Worm (Caenorhabditis elegans) whole organism, L2 larva: Measurements from ENCODE around the gene gta-1.

Experiments used
- F13H6.1 ChIP-seq: sonication (generic microtip); optimal IDR thresholded peaks from 2 replicates; lab custom pipeline; 2016; ENCODE audit warnings: missing genetic modification characterization, missing compliant biosample characterization
- R02D3.7 ChIP-seq: fragments of 150-350 bp; optimal IDR thresholded peaks from 2 replicates; lab custom pipeline; 2014; ENCODE audit warnings: missing biosample characterization, missing genetic modification characterization
- alr-1 ChIP-seq: fragments of 150-350 bp; optimal IDR thresholded peaks from 2 replicates; lab custom pipeline; 2014; ENCODE audit warnings: missing biosample characterization, missing genetic modification characterization
- aly-2 ChIP-seq: fragments of 150-350 bp; optimal IDR thresholded peaks from 2 replicates; lab custom pipeline; 2014; ENCODE audit warnings: missing biosample characterization, missing genetic modification characterization
- ama-1 ChIP-seq: fragments of 150-350 bp; optimal IDR thresholded peaks from 2 replicates; lab custom pipeline; 2018; ENCODE audit warnings: inconsistent platforms
- ceh-82 ChIP-seq: fragments of 150-350 bp; optimal IDR thresholded peaks from 2 replicates; lab custom pipeline; 2014; ENCODE audit warnings: missing biosample characterization, missing genetic modification characterization
- egl-27 ChIP-seq: sonication (generic microtip); optimal IDR thresholded peaks from 3 replicates; lab custom pipeline; 2017; ENCODE audit warnings: missing biosample characterization, missing genetic modification reagents, missing genetic modification characterization
- elt-1 ChIP-seq: fragments of 150-350 bp; optimal IDR thresholded peaks from 2 replicates; lab custom pipeline; 2014; ENCODE audit warnings: missing biosample characterization, missing genetic modification characterization
- lin-11 ChIP-seq: fragments of 150-350 bp; sonication (generic microtip); optimal IDR thresholded peaks from 2 replicates; lab custom pipeline; 2014; ENCODE audit warnings: missing biosample characterization, missing genetic modification characterization, inconsistent platforms, mixed read lengths
- lin-39 ChIP-seq: fragments of 150-350 bp; optimal IDR thresholded peaks from 2 replicates; lab custom pipeline; 2014; ENCODE audit warnings: missing biosample characterization, missing genetic modification reagents, missing genetic modification characterization
- nhr-11 ChIP-seq: fragments of 150-350 bp; optimal IDR thresholded peaks from 2 replicates; lab custom pipeline; 2014; ENCODE audit warnings: missing biosample characterization, missing genetic modification characterization
- skn-1 ChIP-seq: sonication (generic microtip); optimal IDR thresholded peaks from 2 replicates; lab custom pipeline; 2017; ENCODE audit warnings: missing biosample characterization, missing genetic modification characterization
- snpc-4 ChIP-seq: fragments of 150-350 bp; optimal IDR thresholded peaks from 2 replicates; lab custom pipeline; 2014; ENCODE audit warnings: missing biosample characterization, missing genetic modification characterization
- ztf-11 ChIP-seq: sonication (generic microtip); optimal IDR thresholded peaks from 2 replicates; lab custom pipeline; 2017; ENCODE audit warnings: missing biosample characterization, missing genetic modification characterization

- TF ChIP-seq R02D3.7, result no peak
- no peak for TF ChIP-seq lin-39 (tag; lab: Kevin White, UChicago)
- no peak for TF ChIP-seq ama-1 (lab: Kevin White, UChicago)
- TF ChIP-seq skn-1 (tag; lab: Kevin White, UChicago), result no peak
- no peak for TF ChIP-seq nhr-11 (tag; lab: Kevin White, UChicago)
- TF ChIP-seq lin-11 (tag; lab: Kevin White, UChicago), result no peak
- no peak for TF ChIP-seq ceh-82
- no peak for TF ChIP-seq ztf-11 (tag; lab: Kevin White, UChicago)
- TF ChIP-seq elt-1 (tag; lab: Kevin White, UChicago), result no peak
- TF ChIP-seq alr-1 (tag; lab: Kevin White, UChicago), result no peak
- TF ChIP-seq snpc-4, result no peak
- no peak for TF ChIP-seq egl-27 (tag; lab: Kevin White, UChicago)
- TF ChIP-seq F13H6.1 (tag; lab: Kevin White, UChicago), result no peak
- no peak for TF ChIP-seq aly-2
These were observed 6.1 kb upstream of the gta-1 start, which contains the start of gene pxf-1 for ce11 chrIV:10174328-10174727.
